Worm (Caenorhabditis elegans): ENCODE data around the gene pat-2.

Gene pat-2

DNA sequence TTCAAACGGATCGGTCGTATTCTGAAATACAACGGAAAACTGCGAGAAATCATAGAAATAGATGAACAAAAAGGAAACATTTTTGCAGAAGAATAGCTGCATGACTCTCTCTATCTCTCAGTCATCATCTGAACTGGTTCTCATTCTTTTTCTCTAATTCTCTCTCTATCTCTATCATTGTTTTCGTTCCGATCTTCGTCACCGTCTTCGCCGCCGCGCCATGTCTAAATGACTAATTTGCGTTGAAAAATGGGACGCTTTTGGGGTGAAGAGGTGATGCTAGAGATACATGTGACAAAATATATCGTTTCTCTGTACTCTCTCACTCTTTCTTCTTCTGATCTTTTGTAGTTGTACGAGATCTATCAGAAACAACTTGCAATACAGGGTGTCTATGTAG, 38.2 kb upstream of the pat-2 start:
- TF ChIP-seq mel-28 (tag; optimal IDR thresholded peaks at IDR 0.05; ENCODE audit: borderline replicate concordance): no peak
- TF ChIP-seq Y79H2A.3 (GFP tag; conservative IDR thresholded peaks at IDR 0.05): no peak
- TF ChIP-seq chd-7 (tag; optimal IDR thresholded peaks at IDR 0.05): peak; percentile 16
- no peak for TF ChIP-seq ztf-18 (tag; optimal IDR thresholded peaks at IDR 0.05)
- no peak for TF ChIP-seq K12H6.12 (tag; optimal IDR thresholded peaks at IDR 0.05)
- no peak for TF ChIP-seq cebp-1 (GFP tag; IDR thresholded peaks at IDR 0.05)
- TF ChIP-seq cebp-1 (tag; optimal IDR thresholded peaks at IDR 0.05): peak; percentile 27
- no peak for TF ChIP-seq sdz-38 (tag; optimal IDR thresholded peaks at IDR 0.05)
- TF ChIP-seq egl-44 (GFP tag; IDR thresholded peaks at IDR 0.05): no peak
- TF ChIP-seq dox-1 (GFP tag; IDR thresholded peaks at IDR 0.05): no peak
- no peak for TF ChIP-seq akir-1 (GFP tag; optimal IDR thresholded peaks at IDR 0.05)
- no peak for TF ChIP-seq F37B4.10 (GFP tag; IDR thresholded peaks at IDR 0.05)
- TF ChIP-seq attf-6 (GFP tag; IDR thresholded peaks at IDR 0.05): no peak
- TF ChIP-seq ztf-26 (tag; optimal IDR thresholded peaks at IDR 0.05): peak; percentile 60
- TF ChIP-seq B0261.1 (tag; optimal IDR thresholded peaks at IDR 0.05): no peak
- TF ChIP-seq lin-40 (tag; optimal IDR thresholded peaks at IDR 0.05): peak; percentile 61
- TF ChIP-seq somi-1 (GFP tag; optimal IDR thresholded peaks at IDR 0.05): peak; percentile 60
- no peak for TF ChIP-seq egrh-3 (GFP tag; IDR thresholded peaks at IDR 0.05)
- no peak for TF ChIP-seq zfh-2 (GFP tag; conservative IDR thresholded peaks at IDR 0.05)
- no peak for TF ChIP-seq K11D2.4 (GFP tag; IDR thresholded peaks at IDR 0.05)

- TF ChIP-seq cebp-1 (GFP tag; IDR thresholded peaks at IDR 0.05) (no peak), cebp-1 (tag; optimal IDR thresholded peaks at IDR 0.05) (peak; percentile 68), xnd-1 (tag; optimal IDR thresholded peaks at IDR 0.05) (no peak)
These were observed 36.6 kb upstream of the pat-2 start for ce11 chrIII:8782080-8782479.

DNA sequence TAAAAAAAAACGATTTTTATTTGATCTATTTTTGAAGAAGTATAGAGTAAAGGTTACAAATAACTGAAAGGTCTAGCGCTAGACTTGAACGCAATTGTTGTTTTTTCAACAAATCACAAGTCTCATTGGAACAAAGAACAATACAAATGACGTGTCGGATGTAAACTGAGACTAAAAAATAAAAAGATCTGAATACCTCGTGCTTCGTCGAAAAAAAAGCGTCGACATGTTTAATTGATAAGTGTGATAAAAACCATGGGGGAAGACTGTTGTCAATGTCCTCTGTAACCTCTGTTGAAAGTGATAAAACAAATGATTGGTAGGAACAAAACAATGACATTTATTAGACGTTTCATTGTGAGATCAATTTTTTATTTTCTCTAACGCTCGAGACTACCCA, 36.0 kb upstream of the pat-2 start:
- TF ChIP-seq egrh-3 (GFP tag; IDR thresholded peaks at IDR 0.05): no peak
- TF ChIP-seq Y56A3A.18 (GFP tag; IDR thresholded peaks at IDR 0.05): no peak
- TF ChIP-seq lir-1 (GFP tag; conservative IDR thresholded peaks at IDR 0.05): no peak
- TF ChIP-seq die-1 (tag; optimal IDR thresholded peaks at IDR 0.05): peak; percentile 44
- no peak for TF ChIP-seq aptf-3 (GFP tag; IDR thresholded peaks at IDR 0.05)
- TF ChIP-seq lin-40 (tag; optimal IDR thresholded peaks at IDR 0.05): peak; percentile 44
- TF ChIP-seq F37B4.10 (GFP tag; IDR thresholded peaks at IDR 0.05): no peak
- TF ChIP-seq snpc-4 (GFP tag; optimal IDR thresholded peaks at IDR 0.05): no peak
- no peak for TF ChIP-seq snpc-4 (tag; optimal IDR thresholded peaks at IDR 0.05)
- peak in 1 of 2 experiments; percentile 37 for TF ChIP-seq let-607 (tag; optimal IDR thresholded peaks at IDR 0.05)
- TF ChIP-seq ztf-3 (GFP tag; optimal IDR thresholded peaks at IDR 0.05): no peak
- TF ChIP-seq lsy-27 (tag; optimal IDR thresholded peaks at IDR 0.05; ENCODE audit: borderline replicate concordance, insufficient read depth): no peak
- TF ChIP-seq him-1 (tag; optimal IDR thresholded peaks at IDR 0.05): no peak
- no peak for TF ChIP-seq ceh-100 (GFP tag; IDR thresholded peaks at IDR 0.05)
- TF ChIP-seq Y95B8A.8 (GFP tag; IDR thresholded peaks at IDR 0.05): no peak
- peak; percentile 90 for TF ChIP-seq nhr-80 (tag; optimal IDR thresholded peaks at IDR 0.05)
- TF ChIP-seq lin-26 (GFP tag; IDR thresholded peaks at IDR 0.05): no peak
- peak; percentile 25 for TF ChIP-seq tbp1 (GFP tag; optimal IDR thresholded peaks at IDR 0.05)
- peak; percentile 75 for TF ChIP-seq ztf-26 (tag; optimal IDR thresholded peaks at IDR 0.05)
- TF ChIP-seq bed-1 (GFP tag; IDR thresholded peaks at IDR 0.05): no peak
- TF ChIP-seq lsl-1 (GFP tag; optimal IDR thresholded peaks at IDR 0.05): no peak
- TF ChIP-seq attf-5 (GFP tag; optimal IDR thresholded peaks at IDR 0.05): peak; percentile 49
- TF ChIP-seq akir-1 (GFP tag; optimal IDR thresholded peaks at IDR 0.05): no peak
- peak; percentile 44 for TF ChIP-seq unc-62 (GFP tag; optimal IDR thresholded peaks at IDR 0.05)
- no peak for TF ChIP-seq ZK185.1 (tag; optimal IDR thresholded peaks at IDR 0.05; ENCODE audit: poor library complexity, severe bottlenecking)
- TF ChIP-seq cebp-1 (GFP tag; IDR thresholded peaks at IDR 0.05): 0 out of 2 replicates have a peak, but pooled peaks have one; percentile 35
- peak; percentile 44 for TF ChIP-seq cebp-1 (tag; optimal IDR thresholded peaks at IDR 0.05)
- TF ChIP-seq madf-6 (GFP tag; IDR thresholded peaks at IDR 0.05): no peak
- TF ChIP-seq B0019.2 (GFP tag; conservative IDR thresholded peaks at IDR 0.05): no peak
- TF ChIP-seq bed-2 (GFP tag; IDR thresholded peaks at IDR 0.05): no peak
- no peak for TF ChIP-seq ztf-6 (GFP tag; IDR thresholded peaks at IDR 0.05)
